Fruit fly (Drosophila melanogaster) whole organism, embryonic: Measurements from ENCODE around the gene CG15170.
A peak's percentile ranks its signal among the peaks of the same experiment; 100 is the strongest.

Experiments used
- CG10543 ChIP-seq: fragments of 200-800 bp; sonication (Bioruptor generic); optimal IDR thresholded peaks from 3 replicates; lab custom pipeline; 2017; ENCODE audit warnings: missing biosample characterization, mild to moderate bottlenecking, missing genetic modification characterization, moderate library complexity
- CG11504 ChIP-seq: fragments of 200-800 bp; sonication (Bioruptor generic); optimal IDR thresholded peaks from 3 replicates; lab custom pipeline; 2019; ENCODE audit warnings: missing biosample characterization, mild to moderate bottlenecking, missing genetic modification characterization, moderate library complexity
- CG11695 ChIP-seq: fragments of 200-800 bp; sonication (Bioruptor generic); IDR thresholded peaks from 3 replicates; pipeline ENCODE4 v1.3.6; 2022; ENCODE audit warnings: missing biosample characterization, missing genetic modification characterization
- CG13287 ChIP-seq: fragments of 200-800 bp; sonication (Bioruptor generic); IDR thresholded peaks from 2 replicates; pipeline ENCODE4 v1.3.6; 2022; ENCODE audit warnings: missing biosample characterization, missing genetic modification characterization; ENCODE audit not compliant: partially characterized antibody
- CG13424 ChIP-seq: fragments of 200-800 bp; sonication (Bioruptor generic); optimal IDR thresholded peaks from 2 replicates; lab custom pipeline; 2019; ENCODE audit warnings: missing biosample characterization, mild to moderate bottlenecking, missing genetic modification characterization, moderate library complexity
- CG13894 ChIP-seq: fragments of 200-800 bp; sonication (Bioruptor generic); optimal IDR thresholded peaks from 3 replicates; lab custom pipeline; 2018; ENCODE audit warnings: missing biosample characterization, mild to moderate bottlenecking, missing genetic modification characterization, moderate library complexity
- CG14014 ChIP-seq: fragments of 200-800 bp; sonication (Bioruptor generic); IDR thresholded peaks from 2 replicates; pipeline ENCODE4 v1.3.6; 2022; ENCODE audit warnings: missing biosample characterization, missing genetic modification characterization
- CG14860 ChIP-seq: fragments of 200-800 bp; sonication (Bioruptor generic); IDR thresholded peaks from 3 replicates; pipeline ENCODE4 v1.3.6; 2022; ENCODE audit warnings: missing biosample characterization, missing genetic modification characterization; ENCODE audit not compliant: partially characterized antibody
- CG15601 ChIP-seq: fragments of 200-800 bp; sonication (Bioruptor generic); optimal IDR thresholded peaks from 3 replicates; lab custom pipeline; 2019; ENCODE audit warnings: missing biosample characterization, mild to moderate bottlenecking, missing genetic modification characterization, moderate library complexity
- CG1832 ChIP-seq: fragments of 200-800 bp; sonication (Bioruptor generic); optimal IDR thresholded peaks from 2 replicates; lab custom pipeline; 2017; ENCODE audit warnings: missing biosample characterization, mild to moderate bottlenecking, missing genetic modification characterization, inconsistent platforms
- CG2116 ChIP-seq: fragments of 200-800 bp; sonication (Bioruptor generic); optimal IDR thresholded peaks from 3 replicates; lab custom pipeline; 2018; ENCODE audit warnings: missing biosample characterization, mild to moderate bottlenecking, missing genetic modification characterization
- CG30020 ChIP-seq: fragments of 200-800 bp; optimal IDR thresholded peaks from 2 replicates; lab custom pipeline; 2019; ENCODE audit warnings: missing biosample characterization, mild to moderate bottlenecking, missing genetic modification characterization, moderate library complexity
- CG32532 ChIP-seq: fragments of 200-800 bp; sonication (Bioruptor generic); IDR thresholded peaks from 2 replicates; pipeline ENCODE4 v1.3.6; 2022; ENCODE audit warnings: missing biosample characterization, missing genetic modification characterization
- CG3726 ChIP-seq: fragments of 200-800 bp; sonication (Bioruptor generic); IDR thresholded peaks from 3 replicates; pipeline ENCODE4, ENCODE4 v1.3.6; 2022; ENCODE audit warnings: missing biosample characterization, missing genetic modification characterization
- CG4820 ChIP-seq: fragments of 200-800 bp; sonication (Bioruptor generic); optimal IDR thresholded peaks from 3 replicates; lab custom pipeline; 2016; ENCODE audit warnings: missing biosample characterization, missing genetic modification characterization
- CG6854 ChIP-seq: fragments of 200-800 bp; sonication (Bioruptor generic); optimal IDR thresholded peaks from 3 replicates; lab custom pipeline; 2017; ENCODE audit warnings: missing biosample characterization, mild to moderate bottlenecking, missing genetic modification characterization
- CG7745 ChIP-seq: fragments of 200-800 bp; sonication (Bioruptor generic); optimal IDR thresholded peaks from 2 replicates; lab custom pipeline; 2018; ENCODE audit warnings: missing biosample characterization, mild to moderate bottlenecking, missing genetic modification characterization, moderate library complexity
- CG8359 ChIP-seq: fragments of 200-800 bp; sonication (Bioruptor generic); optimal IDR thresholded peaks from 2 replicates; lab custom pipeline; 2017; ENCODE audit warnings: missing biosample characterization, mild to moderate bottlenecking, missing genetic modification characterization, borderline replicate concordance
- CG8478 ChIP-seq: fragments of >200 bp; optimal IDR thresholded peaks from 2 replicates; lab custom pipeline; 2018
- Chrac-16 ChIP-seq: fragments of 200-800 bp; sonication (Bioruptor generic); optimal IDR thresholded peaks from 3 replicates; lab custom pipeline; 2016; ENCODE audit warnings: missing biosample characterization, missing genetic modification characterization
- HLH3B ChIP-seq: fragments of 200-800 bp; sonication (Bioruptor generic); IDR thresholded peaks from 2 replicates; pipeline ENCODE4 v1.3.6; 2022; ENCODE audit warnings: missing biosample characterization, missing genetic modification characterization
- Hey ChIP-seq: fragments of 200-800 bp; sonication (Bioruptor generic); optimal IDR thresholded peaks from 3 replicates; lab custom pipeline; 2018; ENCODE audit warnings: missing biosample characterization, mild to moderate bottlenecking, missing genetic modification characterization
- Hr51 ChIP-seq, 2 experiments: fragments of 200-800 bp; sonication (Bioruptor generic); optimal IDR thresholded peaks; 2 replicates in 1 of 2; 3 replicates in 1 of 2; lab custom pipeline; 2016 to 2018; ENCODE audit warnings: missing biosample characterization in 2 of 2, missing genetic modification characterization in 2 of 2, mild to moderate bottlenecking in 1 of 2, moderate library complexity in 1 of 2
- Hsf ChIP-seq: fragments of 200-800 bp; sonication (Bioruptor generic); optimal IDR thresholded peaks from 3 replicates; lab custom pipeline; 2016; ENCODE audit warnings: missing biosample characterization, missing genetic modification characterization
- Mad ChIP-seq: fragments of 200-800 bp; sonication (Bioruptor generic); optimal IDR thresholded peaks from 2 replicates; lab custom pipeline; 2016; ENCODE audit warnings: missing biosample characterization, missing genetic modification characterization
- Max ChIP-seq: fragments of 200-800 bp; sonication (Bioruptor generic); optimal IDR thresholded peaks from 2 replicates; lab custom pipeline; 2016; ENCODE audit warnings: missing biosample characterization, mild to moderate bottlenecking, missing genetic modification characterization
- NfI ChIP-seq: fragments of 200-800 bp; sonication (Bioruptor generic); optimal IDR thresholded peaks from 3 replicates; lab custom pipeline; 2018; ENCODE audit warnings: missing biosample characterization, mild to moderate bottlenecking, missing genetic modification characterization, moderate library complexity
- Pdp1 ChIP-seq, 2 experiments: fragments of 200-800 bp; sonication (Bioruptor generic); optimal IDR thresholded peaks; 3 replicates each; lab custom pipeline; 2016; ENCODE audit warnings: missing biosample characterization in 2 of 2, missing genetic modification characterization in 2 of 2, mild to moderate bottlenecking in 1 of 2, moderate library complexity in 1 of 2
- Sry-δ ChIP-seq: fragments of 200-800 bp; sonication (Bioruptor generic); optimal IDR thresholded peaks from 2 replicates; lab custom pipeline; 2016; ENCODE audit warnings: missing biosample characterization, missing genetic modification characterization
- ase ChIP-seq: fragments of 200-800 bp; sonication (Bioruptor generic); IDR thresholded peaks from 3 replicates; pipeline ENCODE4 v1.3.6; 2022; ENCODE audit warnings: missing biosample characterization, missing genetic modification characterization
- br ChIP-seq: fragments of >200 bp; optimal IDR thresholded peaks from 2 replicates; lab custom pipeline; 2017
- crp ChIP-seq, 2 experiments: fragments of 200-800 bp; sonication (Bioruptor generic); optimal IDR thresholded peaks; 2 replicates in 1 of 2; 3 replicates in 1 of 2; lab custom pipeline; 2017; ENCODE audit warnings: missing biosample characterization in 2 of 2, missing genetic modification characterization in 2 of 2, mild to moderate bottlenecking in 1 of 2, moderate library complexity in 1 of 2
- dan ChIP-seq: fragments of 200-800 bp; sonication (Bioruptor generic); IDR thresholded peaks from 2 replicates; pipeline ENCODE4 v1.3.6; 2022; ENCODE audit warnings: missing biosample characterization, missing genetic modification characterization
- dati ChIP-seq: fragments of 200-800 bp; sonication (Bioruptor generic); IDR thresholded peaks from 2 replicates; pipeline ENCODE4 v1.3.6; 2022; ENCODE audit warnings: missing biosample characterization, missing genetic modification characterization
- dm ChIP-seq: fragments of 200-800 bp; sonication (Bioruptor generic); optimal IDR thresholded peaks from 3 replicates; lab custom pipeline; 2016; ENCODE audit warnings: missing biosample characterization, missing genetic modification characterization
- dmrt99B ChIP-seq: fragments of 200-800 bp; sonication (Bioruptor generic); optimal IDR thresholded peaks from 2 replicates; lab custom pipeline; 2018; ENCODE audit warnings: missing biosample characterization, mild to moderate bottlenecking, missing genetic modification characterization, moderate library complexity
- en ChIP-seq: fragments of 200-800 bp; sonication (Bioruptor generic); optimal IDR thresholded peaks from 2 replicates; lab custom pipeline; 2016; ENCODE audit warnings: missing biosample characterization, missing genetic modification characterization
- fd102C ChIP-seq: fragments of 200-800 bp; sonication (Bioruptor generic); optimal IDR thresholded peaks from 2 replicates; lab custom pipeline; 2018; ENCODE audit warnings: missing biosample characterization, mild to moderate bottlenecking, missing genetic modification characterization, moderate library complexity
- fd64A ChIP-seq: fragments of 200-800 bp; sonication (Bioruptor generic); optimal IDR thresholded peaks from 3 replicates; lab custom pipeline; 2018; ENCODE audit warnings: missing biosample characterization, mild to moderate bottlenecking, missing genetic modification characterization
- fd96Cb ChIP-seq: fragments of 200-800 bp; sonication (Bioruptor generic); optimal IDR thresholded peaks from 2 replicates; lab custom pipeline; 2018; ENCODE audit warnings: missing biosample characterization, mild to moderate bottlenecking, missing genetic modification characterization, moderate library complexity
- gem ChIP-seq: fragments of 200-800 bp; sonication (Bioruptor generic); optimal IDR thresholded peaks from 2 replicates; lab custom pipeline; 2019; ENCODE audit warnings: missing biosample characterization, mild to moderate bottlenecking, missing genetic modification characterization, moderate library complexity
- inv ChIP-seq: fragments of 200-800 bp; sonication (Bioruptor generic); IDR thresholded peaks from 2 replicates; pipeline ENCODE4 v1.3.6; 2022; ENCODE audit warnings: missing biosample characterization, missing genetic modification characterization; ENCODE audit not compliant: partially characterized antibody
- onecut ChIP-seq: fragments of 200-800 bp; sonication (Bioruptor generic); IDR thresholded peaks from 2 replicates; pipeline ENCODE4 v1.3.6; 2022; ENCODE audit warnings: missing biosample characterization, missing genetic modification characterization
- pb ChIP-seq: fragments of 200-800 bp; sonication (Bioruptor generic); optimal IDR thresholded peaks from 3 replicates; lab custom pipeline; 2016; ENCODE audit warnings: missing biosample characterization, missing genetic modification characterization
- pfk ChIP-seq: fragments of 200-800 bp; sonication (Bioruptor generic); optimal IDR thresholded peaks from 2 replicates; lab custom pipeline; 2018; ENCODE audit warnings: missing biosample characterization, mild to moderate bottlenecking, missing genetic modification characterization, moderate library complexity
- pho ChIP-seq: fragments of 200-800 bp; sonication (Bioruptor generic); optimal IDR thresholded peaks from 2 replicates; lab custom pipeline; 2016; ENCODE audit warnings: missing biosample characterization, missing genetic modification characterization
- sens ChIP-seq: fragments of 200-800 bp; sonication (Bioruptor generic); peaks from one replicate; lab custom pipeline; 2016; ENCODE audit warnings: missing biosample characterization, missing genetic modification characterization
- sens-2 ChIP-seq: fragments of 200-800 bp; sonication (Bioruptor generic); IDR thresholded peaks from 2 replicates; pipeline ENCODE4 v1.3.6; 2022; ENCODE audit warnings: missing biosample characterization, missing genetic modification characterization
- shn ChIP-seq: fragments of 200-800 bp; sonication (Bioruptor generic); optimal IDR thresholded peaks from 3 replicates; lab custom pipeline; 2016; ENCODE audit warnings: missing biosample characterization, missing genetic modification characterization
- vvl ChIP-seq: fragments of 200-800 bp; sonication (Bioruptor generic); IDR thresholded peaks from 2 replicates; pipeline ENCODE4 v1.3.6; 2022; ENCODE audit warnings: missing biosample characterization, missing genetic modification characterization
- wor ChIP-seq: fragments of 200-800 bp; sonication (Bioruptor generic); IDR thresholded peaks from 2 replicates; pipeline ENCODE4 v1.3.6; 2022; ENCODE audit warnings: missing biosample characterization, missing genetic modification characterization

The CG15170 gene

dm6 chr2L:19027246-19027886 is 37.3 kb upstream of the CG15170 start, which contains the start of gene Sidpn (continued):
- TF ChIP-seq dan (GFP tag; lab: Robert Waterston, UW) (no peak), CG7745 (no peak), pb (GFP tag; lab: Kevin White, UChicago) (no peak), pho (GFP tag; lab: Kevin White, UChicago) (no peak), CG8478 (peak; percentile 60), sens (GFP tag; lab: Kevin White, UChicago) (no peak), wor (GFP tag; lab: Robert Waterston, UW) (no peak), CG13894 (tag; lab: Kevin White, UChicago) (peak; percentile 19), shn (GFP tag; lab: Kevin White, UChicago) (no peak), NfI (GFP tag; lab: Kevin White, UChicago) (no peak), pfk (GFP tag; lab: Kevin White, UChicago) (no peak), CG8359 (GFP tag; lab: Kevin White, UChicago) (no peak), Pdp1 (GFP tag; optimal IDR thresholded peaks at IDR 0.05; lab: Kevin White, UChicago) (no peak), CG11504 (tag; lab: Kevin White, UChicago) (peak; percentile 75), CG2116 (GFP tag; lab: Kevin White, UChicago) (no peak), Mad (GFP tag; lab: Kevin White, UChicago) (no peak), CG3726 (GFP tag; lab: Robert Waterston, UW) (no peak), ase (no peak), fd96Cb (tag; lab: Kevin White, UChicago) (no peak), dm (GFP tag; lab: Kevin White, UChicago) (no peak), Hsf (GFP tag; lab: Kevin White, UChicago) (no peak), CG11695 (no peak), dati (GFP tag; lab: Robert Waterston, UW) (no peak), en (GFP tag; lab: Kevin White, UChicago) (no peak), sens-2 (no peak), fd64A (GFP tag; lab: Kevin White, UChicago) (no peak), CG14014 (GFP tag; lab: Robert Waterston, UW) (no peak), CG14860 (GFP tag; lab: Robert Waterston, UW) (no peak), dmrt99B (tag; lab: Kevin White, UChicago) (no peak), CG1832 (no peak), CG10543 (peak; percentile 64), CG15601 (tag; lab: Kevin White, UChicago) (no peak), Hr51 (GFP tag; optimal IDR thresholded peaks at IDR 0.05; lab: Kevin White, UChicago) (peak in 1 of 2 experiments; percentile 52), br (lab: Kevin White, UChicago) (no peak), Hey (tag; lab: Kevin White, UChicago) (peak; percentile 89), HLH3B (no peak), CG4820 (GFP tag; lab: Kevin White, UChicago) (no peak), Chrac-16 (GFP tag; lab: Kevin White, UChicago) (no peak), vvl (GFP tag; lab: Robert Waterston, UW) (no peak), fd102C (GFP tag; lab: Kevin White, UChicago) (no peak), CG6854 (GFP tag; lab: Kevin White, UChicago) (no peak), CG13287 (GFP tag; lab: Robert Waterston, UW) (peak; percentile 9; the same call in 1 of the 2 replicates), onecut (no peak), gem (tag; lab: Kevin White, UChicago) (no peak), Max (GFP tag; lab: Kevin White, UChicago) (no peak), Sry-δ (GFP tag; lab: Kevin White, UChicago) (no peak), CG32532 (GFP tag; lab: Robert Waterston, UW) (no peak), inv (GFP tag; lab: Robert Waterston, UW) (no peak), CG13424 (tag; lab: Kevin White, UChicago) (no peak), crp (GFP tag; optimal IDR thresholded peaks at IDR 0.05; lab: Kevin White, UChicago) (no peak), CG30020 (tag; lab: Kevin White, UChicago) (no peak)
